Fruit fly (Drosophila melanogaster): ENCODE results near the gene CG3176.

Gene CG3176

DNA sequence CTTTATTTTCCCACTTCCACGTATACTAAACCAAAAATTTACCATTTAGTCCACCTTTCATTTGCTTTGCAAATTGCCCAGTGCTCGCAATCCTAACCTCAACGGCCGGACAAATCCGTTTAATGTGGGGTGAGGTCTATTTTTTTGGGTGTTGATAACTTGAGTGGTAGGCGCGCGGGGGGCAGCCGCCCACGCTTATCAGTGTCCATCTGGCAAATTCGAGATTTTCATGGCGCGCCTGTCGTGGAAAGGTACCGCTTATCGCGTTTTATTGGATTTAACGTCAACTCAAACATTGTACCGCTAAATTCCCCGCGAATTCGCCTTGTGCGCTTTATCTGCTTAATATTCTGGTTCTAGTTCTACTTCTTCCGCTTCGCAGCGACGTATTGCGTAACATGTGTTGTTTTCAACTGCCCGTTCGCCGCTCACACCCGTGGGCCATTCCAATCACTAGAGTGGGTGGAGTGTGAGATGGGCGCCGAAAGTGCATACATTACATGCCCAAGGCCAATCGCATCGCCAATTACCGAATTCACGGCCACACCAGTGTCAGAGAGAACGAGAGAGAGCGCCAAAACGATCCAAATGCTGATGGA, 11.1 kb downstream of the CG3176 start:
- peak; percentile 11 for TF ChIP-seq noc (tag; optimal IDR thresholded peaks at IDR 0.05)

DNA sequence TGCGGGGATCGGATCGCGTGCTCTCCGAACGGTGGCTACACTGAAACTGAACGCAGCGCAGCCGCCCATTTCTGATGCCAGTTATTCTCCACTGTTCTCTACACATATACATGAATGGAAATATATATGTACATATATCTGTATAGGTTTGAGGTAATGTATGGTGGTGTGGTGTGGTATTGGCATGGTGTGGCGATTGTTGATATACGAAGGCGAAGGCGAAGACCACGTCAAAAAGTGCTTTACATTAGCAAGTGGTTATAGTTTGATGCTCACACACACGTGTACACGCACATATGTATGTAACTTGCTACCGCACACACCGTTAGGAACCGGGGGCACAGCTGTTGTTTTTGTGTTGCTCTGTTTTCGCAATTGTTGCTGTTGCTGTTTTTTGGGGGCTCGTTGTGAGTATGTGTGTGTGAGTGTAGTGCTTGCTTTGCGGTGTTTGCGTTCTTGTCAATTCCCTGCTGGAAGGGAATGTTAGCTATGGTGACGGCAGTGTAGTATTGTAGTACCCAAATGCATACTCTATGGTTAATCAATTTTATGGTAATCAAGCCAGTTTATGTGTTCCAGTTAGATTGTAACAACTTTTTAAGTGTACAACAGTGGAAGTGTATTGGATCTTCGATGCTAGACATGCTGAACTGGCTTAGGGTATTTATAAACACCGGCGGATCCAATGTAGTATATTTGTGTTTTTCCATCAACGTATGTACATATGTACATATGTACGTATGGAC, 12.0 kb downstream of the CG3176 start, which contains the start of gene CG17896:
Gene CG17896, minus strand, starts transcription at position 51 of the 746 bp plus-strand sequence.
- peak; percentile 98 for TF ChIP-seq noc (tag; optimal IDR thresholded peaks at IDR 0.05)

- no peak for TF ChIP-seq noc (tag; optimal IDR thresholded peaks at IDR 0.05)
Measured at dm6 chrX:494191-494554, 12.5 kb downstream of the CG3176 start.

dm6 chrX:494607-495006, 12.9 kb downstream of the CG3176 start, which contains the start of gene CG17778:
Gene CG17778 (plus strand): TSS chrX:494614.
- TF ChIP-seq noc (tag; optimal IDR thresholded peaks at IDR 0.05), result no peak

- no peak for TF ChIP-seq noc (tag; optimal IDR thresholded peaks at IDR 0.05)
Measured at dm6 chrX:496326-496725, 14.7 kb downstream of the CG3176 start, which contains the start of gene svr. Gene svr (plus strand): TSS chrX:496446.

DNA sequence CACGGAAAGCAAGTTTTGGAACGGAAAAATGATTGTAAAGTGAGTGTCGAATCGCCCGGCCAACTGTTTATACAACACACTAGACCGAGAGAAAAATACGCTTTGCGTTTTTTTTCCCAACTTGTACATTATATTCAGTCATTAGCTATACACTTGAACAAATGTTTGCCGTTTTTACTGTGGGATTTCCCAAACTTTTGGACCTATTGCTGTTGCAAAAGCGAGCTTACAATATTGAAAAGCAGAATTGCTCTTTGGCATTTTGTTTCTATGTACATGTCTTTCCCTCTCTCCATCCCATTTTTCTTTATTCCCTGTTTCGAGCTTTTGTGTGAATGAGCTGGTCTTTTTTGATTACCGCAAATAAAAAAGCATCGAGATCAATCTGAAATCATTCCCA, 15.8 kb downstream of the CG3176 start:
- TF ChIP-seq noc (tag; optimal IDR thresholded peaks at IDR 0.05), result no peak

DNA sequence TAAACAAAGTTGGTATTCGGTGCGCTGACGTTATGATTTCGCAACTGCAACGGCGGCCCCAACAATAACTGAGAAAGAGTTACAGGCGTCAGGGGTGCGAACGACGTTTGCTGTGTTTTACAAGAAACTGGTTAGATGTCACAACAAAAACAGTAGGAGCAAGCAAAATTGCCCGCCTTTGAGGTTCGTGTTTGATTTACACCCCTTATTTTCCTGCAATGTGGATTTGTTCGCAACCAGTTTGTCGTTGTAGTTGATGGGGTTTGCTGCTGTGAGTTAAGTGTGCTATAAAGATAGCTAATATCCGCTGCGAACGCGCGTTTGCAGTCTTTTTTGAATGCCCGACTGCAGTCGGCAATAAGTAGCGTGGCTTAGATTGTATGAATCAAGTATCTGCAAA, 16.8 kb downstream of the CG3176 start:
- TF ChIP-seq noc (tag; optimal IDR thresholded peaks at IDR 0.05), result no peak

dm6 chrX:498924-499588, 17.4 kb downstream of the CG3176 start:
- TF ChIP-seq noc (tag; optimal IDR thresholded peaks at IDR 0.05), result no peak

dm6 chrX:499589-500041, 18.0 kb downstream of the CG3176 start:
- peak; percentile 85 for TF ChIP-seq noc (tag; optimal IDR thresholded peaks at IDR 0.05)

dm6 chrX:509117-509516, 27.5 kb downstream of the CG3176 start, which contains the start of gene arg:
Gene arg (plus strand): TSS chrX:509435.
- no peak for TF ChIP-seq noc (tag; optimal IDR thresholded peaks at IDR 0.05)

- TF ChIP-seq noc (tag; optimal IDR thresholded peaks at IDR 0.05), result no peak
Measured at dm6 chrX:510528-510927, 28.9 kb downstream of the CG3176 start.

DNA sequence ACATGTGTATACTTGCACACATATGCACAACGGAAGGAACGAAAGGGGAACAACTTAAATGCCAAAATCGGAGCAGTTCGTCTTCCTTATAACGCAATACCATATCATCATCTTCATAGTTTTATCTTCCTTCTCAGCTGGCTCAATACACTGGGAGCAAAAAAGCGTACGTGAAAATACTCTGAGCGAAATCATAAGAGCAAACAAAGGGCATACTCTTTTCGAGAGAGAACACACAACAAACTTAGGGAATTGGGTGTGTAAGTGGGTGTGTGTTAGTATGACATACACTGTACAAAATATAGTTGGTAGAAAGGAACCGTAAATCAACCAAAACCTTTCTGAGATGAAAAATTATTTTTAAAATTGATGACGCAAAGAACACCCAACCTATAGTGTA, 30.9 kb downstream of the CG3176 start:
- TF ChIP-seq noc (tag; optimal IDR thresholded peaks at IDR 0.05), result no peak

- TF ChIP-seq noc (tag; optimal IDR thresholded peaks at IDR 0.05), result no peak
Measured at dm6 chrX:515676-516075, 34.0 kb downstream of the CG3176 start.

- TF ChIP-seq noc (tag; optimal IDR thresholded peaks at IDR 0.05), result no peak
Measured at dm6 chrX:518858-519257, 37.2 kb downstream of the CG3176 start.

DNA sequence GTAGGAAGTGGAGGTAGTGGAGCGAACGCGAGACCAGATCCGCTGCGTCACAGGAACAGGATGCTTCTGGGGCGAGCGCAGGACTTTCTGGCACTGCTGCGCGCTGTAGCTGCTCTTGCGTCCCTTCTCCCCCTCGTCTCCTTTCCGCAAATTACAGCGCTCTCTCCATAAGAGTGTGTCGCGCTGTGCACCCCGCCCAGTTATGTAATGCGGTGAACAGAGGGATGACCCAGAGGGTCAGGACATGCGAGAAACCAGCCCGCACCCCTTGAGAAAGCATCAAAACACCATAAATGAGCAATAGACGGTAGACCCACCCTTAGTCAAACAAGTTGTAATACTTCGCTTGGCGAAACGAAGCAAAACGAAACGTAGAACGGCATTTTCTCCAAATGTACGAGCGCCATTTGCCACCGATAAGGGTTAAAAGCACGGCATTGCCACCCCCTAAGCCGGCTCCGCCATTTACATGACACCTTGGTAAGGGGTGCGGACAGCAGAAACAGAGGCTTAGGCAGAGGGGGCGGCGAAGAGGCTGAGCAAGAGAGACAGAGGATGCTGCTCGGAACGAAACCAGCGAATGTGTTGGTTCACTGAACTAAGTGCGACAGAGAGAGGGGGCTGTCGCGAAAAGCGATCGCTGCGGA, 38.7 kb downstream of the CG3176 start:
- TF ChIP-seq noc (tag; optimal IDR thresholded peaks at IDR 0.05), result no peak

DNA sequence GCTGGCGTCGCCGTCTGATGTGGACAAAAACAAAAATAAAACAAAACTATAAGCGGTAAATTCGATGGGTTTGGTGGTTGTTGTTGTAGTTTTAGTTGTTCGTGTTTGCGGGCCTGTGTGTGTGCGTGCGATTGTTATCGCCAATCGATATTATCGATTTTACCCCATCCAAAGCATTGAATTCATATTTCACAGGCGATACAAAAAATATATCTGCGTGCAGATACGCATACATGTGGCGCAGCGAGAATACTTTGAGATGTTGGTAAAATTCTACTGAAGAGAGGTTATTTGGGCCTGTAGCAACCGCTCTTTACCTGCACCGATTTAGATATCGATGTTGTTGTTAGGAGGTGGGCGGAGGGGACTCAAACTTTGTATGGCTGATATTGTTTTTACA, 40.0 kb downstream of the CG3176 start:
- no peak for TF ChIP-seq noc (tag; optimal IDR thresholded peaks at IDR 0.05)
